Fruit fly (Drosophila melanogaster) whole organism, pupa: ENCODE measurements around the gene CG11617.

Experiments
- CG10348 ChIP-seq: fragments of 200-800 bp; sonication (Bioruptor generic); IDR thresholded peaks from 2 replicates; pipeline ENCODE4 v1.3.6; 2022; ENCODE audit warnings: missing biosample characterization, missing genetic modification characterization
- CG12605 ChIP-seq: fragments of 200-800 bp; sonication (Bioruptor generic); IDR thresholded peaks from 2 replicates; pipeline ENCODE4 v1.3.6; 2022; ENCODE audit warnings: missing biosample characterization, missing genetic modification characterization
- CG13204 ChIP-seq: fragments of 200-800 bp; sonication (Bioruptor generic); optimal IDR thresholded peaks from 2 replicates; lab custom pipeline; 2018; ENCODE audit warnings: missing biosample characterization, mild to moderate bottlenecking, missing genetic modification characterization, moderate library complexity
- CG14655 ChIP-seq: fragments of 200-800 bp; sonication (Bioruptor generic); optimal IDR thresholded peaks from 3 replicates; lab custom pipeline; 2017; ENCODE audit warnings: mild to moderate bottlenecking, missing biosample characterization, missing genetic modification reagents, missing genetic modification characterization
- CG15710 ChIP-seq: fragments of 200-800 bp; sonication (Bioruptor generic); optimal IDR thresholded peaks from 2 replicates; lab custom pipeline; 2018; ENCODE audit warnings: missing biosample characterization, mild to moderate bottlenecking, missing genetic modification characterization, moderate library complexity
- CG17806 ChIP-seq: fragments of 200-800 bp; sonication (Bioruptor generic); optimal IDR thresholded peaks from 2 replicates; lab custom pipeline; 2018; ENCODE audit warnings: missing biosample characterization, mild to moderate bottlenecking, missing genetic modification characterization, moderate library complexity
- CG32121 ChIP-seq: fragments of 200-800 bp; sonication (Bioruptor generic); IDR thresholded peaks from 2 replicates; pipeline ENCODE4 v1.3.6; 2022; ENCODE audit warnings: missing biosample characterization, missing genetic modification characterization
- CG34367 ChIP-seq: fragments of 200-800 bp; sonication (Bioruptor generic); optimal IDR thresholded peaks from 2 replicates; lab custom pipeline; 2018; ENCODE audit warnings: missing biosample characterization, mild to moderate bottlenecking, missing genetic modification characterization
- CG4496 ChIP-seq: fragments of 200-800 bp; sonication (Bioruptor generic); IDR thresholded peaks from 3 replicates; pipeline ENCODE4 v1.3.6; 2022; ENCODE audit warnings: missing biosample characterization, missing genetic modification characterization
- CG8159 ChIP-seq: fragments of 200-800 bp; sonication (Bioruptor generic); optimal IDR thresholded peaks from 3 replicates; lab custom pipeline; 2018; ENCODE audit warnings: missing biosample characterization, mild to moderate bottlenecking, missing genetic modification characterization, moderate library complexity
- CG8301 ChIP-seq: fragments of 200-800 bp; sonication (Bioruptor generic); optimal IDR thresholded peaks from 2 replicates; lab custom pipeline; 2018; ENCODE audit warnings: missing biosample characterization, mild to moderate bottlenecking, missing genetic modification characterization
- CG9948 ChIP-seq: fragments of 200-800 bp; sonication (Bioruptor generic); optimal IDR thresholded peaks from 2 replicates; lab custom pipeline; 2018; ENCODE audit warnings: missing biosample characterization, mild to moderate bottlenecking, missing genetic modification characterization, moderate library complexity
- D1 ChIP-seq: fragments of 200-800 bp; sonication (Bioruptor generic); optimal IDR thresholded peaks from 2 replicates; lab custom pipeline; 2018; ENCODE audit warnings: missing biosample characterization, mild to moderate bottlenecking, missing genetic modification characterization, moderate library complexity
- EcR ChIP-seq: fragments of 200-800 bp; sonication (Bioruptor generic); optimal IDR thresholded peaks from 3 replicates; lab custom pipeline; 2019; ENCODE audit warnings: missing biosample characterization, missing genetic modification characterization, mild to moderate bottlenecking, moderate library complexity, missing genetic modification reagents
- Ets98B ChIP-seq: fragments of 200-800 bp; sonication (Bioruptor generic); IDR thresholded peaks from 2 replicates; pipeline ENCODE4 v1.3.6; 2022; ENCODE audit warnings: missing biosample characterization, missing genetic modification characterization
- Pif1A ChIP-seq: fragments of 200-800 bp; sonication (Bioruptor generic); optimal IDR thresholded peaks from 3 replicates; lab custom pipeline; 2016; ENCODE audit warnings: missing biosample characterization, missing genetic modification characterization
- Pif1B ChIP-seq: fragments of 200-800 bp; sonication (Bioruptor generic); optimal IDR thresholded peaks from 3 replicates; lab custom pipeline; 2016; ENCODE audit warnings: missing biosample characterization, missing genetic modification characterization
- Snoo ChIP-seq: fragments of 200-800 bp; sonication (Bioruptor generic); optimal IDR thresholded peaks from 3 replicates; lab custom pipeline; 2017; ENCODE audit warnings: missing biosample characterization, mild to moderate bottlenecking, missing genetic modification characterization, inconsistent platforms
- fd96Ca ChIP-seq: fragments of 200-800 bp; sonication (Bioruptor generic); IDR thresholded peaks from 3 replicates; pipeline ENCODE4 v1.3.6; 2022; ENCODE audit warnings: missing biosample characterization, missing genetic modification characterization
- gl ChIP-seq: fragments of 200-800 bp; sonication (Bioruptor generic); optimal IDR thresholded peaks from 2 replicates; lab custom pipeline; 2018; ENCODE audit warnings: missing biosample characterization, mild to moderate bottlenecking, missing genetic modification characterization
- rn ChIP-seq: fragments of 200-800 bp; sonication (Bioruptor generic); IDR thresholded peaks from 2 replicates; pipeline ENCODE4 v1.3.6; 2022; ENCODE audit warnings: missing biosample characterization, missing genetic modification characterization

The CG11617 gene

DNA sequence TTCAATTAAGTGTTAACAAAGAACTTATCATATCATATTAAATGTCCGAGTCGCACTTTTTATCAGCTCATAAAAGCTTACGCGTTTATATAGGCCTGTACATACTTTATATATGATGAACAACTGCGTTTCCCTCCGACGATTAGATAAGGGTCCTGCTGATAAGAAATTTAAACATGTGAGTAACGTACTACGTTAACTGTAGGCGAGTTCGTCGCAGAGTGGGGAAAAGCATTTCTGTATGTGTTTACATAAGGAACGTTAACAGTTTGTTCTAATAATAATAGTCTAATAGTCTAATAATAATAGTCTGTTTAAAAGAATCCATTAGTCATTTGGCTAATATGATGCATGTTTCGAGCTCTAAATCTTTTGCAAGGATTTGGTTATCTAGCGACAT is 36.7 kb downstream of the CG11617 start:
- TF ChIP-seq Pif1A (GFP tag; lab: Kevin White, UChicago) (no peak), CG34367 (tag; lab: Kevin White, UChicago) (no peak), EcR (GFP tag; lab: Kevin White, UChicago) (no peak)

DNA sequence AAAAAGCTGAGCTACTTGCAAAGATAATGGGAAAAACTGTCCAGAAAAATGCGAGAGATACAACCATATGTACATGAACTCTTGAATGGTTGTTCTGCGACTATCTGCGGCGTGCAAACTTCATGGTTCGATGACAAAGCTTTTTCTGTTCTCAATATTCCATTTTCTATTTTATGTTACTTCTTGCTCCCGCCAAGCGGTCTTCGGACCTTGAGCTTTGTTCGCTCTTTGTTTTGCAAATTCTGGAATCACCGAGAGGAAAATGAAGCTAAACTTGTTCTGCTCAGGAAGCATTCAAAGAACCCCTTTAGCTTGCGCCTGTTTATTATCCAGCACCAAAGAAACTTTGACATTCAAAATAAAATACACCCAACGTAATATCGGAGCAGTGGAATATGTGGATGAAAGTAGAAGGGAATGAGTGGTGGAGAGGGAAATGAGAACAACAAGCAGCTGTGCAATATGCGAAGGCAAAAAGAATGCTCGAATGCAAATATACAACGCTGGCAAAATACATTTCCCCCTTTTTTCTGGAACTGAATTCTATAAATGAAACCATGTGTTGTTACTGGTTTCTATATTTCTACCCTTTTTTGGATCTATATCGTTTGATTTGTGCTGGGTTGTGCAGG is 38.7 kb downstream of the CG11617 start:
- TF ChIP-seq CG32121 (no peak), Pif1B (GFP tag; lab: Kevin White, UChicago) (no peak), D1 (tag; lab: Kevin White, UChicago) (no peak), fd96Ca (GFP tag; lab: Robert Waterston, UW) (no peak), CG10348 (GFP tag; lab: Robert Waterston, UW) (no peak), EcR (GFP tag; lab: Kevin White, UChicago) (peak; percentile 61), CG15710 (tag; lab: Kevin White, UChicago) (peak; percentile 33), CG8301 (tag; lab: Kevin White, UChicago) (peak; percentile 33), CG34367 (tag; lab: Kevin White, UChicago) (peak; percentile 5), Pif1A (GFP tag; lab: Kevin White, UChicago) (peak; percentile 40), CG13204 (GFP tag; lab: Kevin White, UChicago) (peak; percentile 69), CG8159 (tag; lab: Kevin White, UChicago) (peak; percentile 6), CG9948 (tag; lab: Kevin White, UChicago) (no peak), gl (peak; percentile 77), CG14655 (peak; percentile 42), Snoo (tag; lab: Kevin White, UChicago) (no peak), CG4496 (GFP tag; lab: Robert Waterston, UW) (no peak), CG17806 (peak; percentile 28), CG12605 (GFP tag; lab: Robert Waterston, UW) (peak; percentile 36; the same call in 1 of the 2 replicates)

DNA sequence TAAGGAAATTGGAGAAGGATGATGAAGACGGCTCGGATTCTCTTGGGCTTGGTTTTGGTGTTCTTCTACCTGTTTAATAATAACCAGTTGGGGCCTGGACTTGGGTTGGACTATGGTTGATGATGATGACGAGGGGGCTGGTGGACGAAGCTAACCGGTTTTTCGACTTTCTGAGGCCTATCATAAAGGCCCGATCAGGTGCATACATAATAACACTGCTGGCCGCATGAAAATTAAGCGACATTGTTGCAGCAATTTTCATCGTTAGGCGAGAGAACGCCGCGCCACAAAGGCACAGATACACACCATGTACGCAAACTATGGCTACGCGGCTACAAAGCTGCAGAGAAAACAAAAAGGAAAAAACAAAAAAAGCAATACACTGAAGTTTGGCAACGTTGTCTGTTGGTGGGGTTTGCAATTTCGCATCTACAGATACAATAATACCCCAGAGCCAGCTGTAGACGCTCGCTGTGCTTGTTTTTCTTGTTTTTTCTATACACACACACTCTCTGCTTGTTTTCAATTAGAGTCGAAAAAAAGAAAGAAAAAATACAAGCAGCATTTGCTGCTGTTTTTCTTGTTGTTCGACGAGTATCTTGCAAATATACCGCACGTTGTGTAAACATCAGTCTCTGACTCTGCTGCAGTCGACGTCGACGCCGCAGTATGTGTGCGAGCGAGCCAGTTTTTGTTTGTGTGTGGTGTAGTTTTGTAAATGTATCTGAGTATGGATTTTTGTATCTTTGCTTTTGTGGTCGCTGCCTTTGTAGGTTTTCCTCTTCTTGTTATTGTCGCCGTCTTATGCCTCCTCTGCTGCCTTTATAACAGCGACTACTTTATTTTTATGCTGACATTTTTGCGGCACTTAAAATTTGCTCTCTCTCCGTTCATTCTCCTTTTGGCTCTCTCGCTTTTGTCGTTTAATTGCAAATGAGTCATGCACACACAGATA is 40.7 kb downstream of the CG11617 start:
- TF ChIP-seq CG9948 (tag; lab: Kevin White, UChicago) = peak; percentile 90
- TF ChIP-seq CG34367 (tag; lab: Kevin White, UChicago) = peak; percentile 95
- TF ChIP-seq CG32121 = no peak
- TF ChIP-seq EcR (GFP tag; lab: Kevin White, UChicago) = peak; percentile 82
- peak; percentile 90 for TF ChIP-seq CG17806
- peak; percentile 97 for TF ChIP-seq Pif1B (GFP tag; lab: Kevin White, UChicago)
- TF ChIP-seq CG12605 (GFP tag; lab: Robert Waterston, UW) = no peak
- TF ChIP-seq CG13204 (GFP tag; lab: Kevin White, UChicago) = peak; percentile 97
- TF ChIP-seq CG8301 (tag; lab: Kevin White, UChicago) = peak; percentile 97
- TF ChIP-seq rn (GFP tag; lab: Robert Waterston, UW) = no peak
- TF ChIP-seq CG15710 (tag; lab: Kevin White, UChicago) = peak; percentile 92
- TF ChIP-seq CG14655 = peak; percentile 98
- TF ChIP-seq D1 (tag; lab: Kevin White, UChicago) = peak; percentile 80
- peak; percentile 97 for TF ChIP-seq Pif1A (GFP tag; lab: Kevin White, UChicago)
- no peak for TF ChIP-seq Ets98B
- no peak for TF ChIP-seq CG10348 (GFP tag; lab: Robert Waterston, UW)
- TF ChIP-seq CG4496 (GFP tag; lab: Robert Waterston, UW) = no peak
- peak; percentile 88 for TF ChIP-seq CG8159 (tag; lab: Kevin White, UChicago)
- no peak for TF ChIP-seq fd96Ca (GFP tag; lab: Robert Waterston, UW)
- peak; percentile 99 for TF ChIP-seq gl
- TF ChIP-seq Snoo (tag; lab: Kevin White, UChicago) = peak; percentile 72

DNA sequence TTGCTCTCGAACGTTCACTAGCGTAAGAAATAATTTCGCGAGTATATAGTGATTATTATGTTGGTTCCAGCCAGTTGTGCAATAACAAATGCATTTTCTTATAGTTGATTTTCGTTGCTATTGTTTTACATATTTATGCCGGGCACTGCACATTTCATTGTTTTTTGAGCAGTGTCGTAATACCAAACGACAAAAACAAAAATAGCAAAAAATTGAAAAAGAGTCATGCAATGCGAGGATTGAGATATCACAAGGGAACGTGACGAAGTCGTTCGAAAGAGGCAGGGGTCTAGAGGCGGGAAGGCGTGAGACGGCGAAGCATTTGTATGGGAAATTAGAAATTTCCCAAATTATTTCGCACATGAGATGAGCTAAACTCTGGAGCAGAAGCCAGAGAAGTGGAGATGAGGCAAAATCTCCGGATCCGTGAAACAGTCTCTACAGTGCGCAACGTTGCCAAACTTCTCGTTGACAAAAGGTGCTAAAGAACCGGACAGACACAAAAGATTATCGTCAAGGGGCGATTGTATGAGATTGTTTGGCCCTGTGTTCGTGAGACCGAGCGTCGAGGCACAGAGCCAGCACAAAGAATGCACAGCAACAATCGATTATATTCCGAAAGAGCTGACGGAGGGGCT is 41.7 kb downstream of the CG11617 start:
- TF ChIP-seq EcR (GFP tag; lab: Kevin White, UChicago) = peak; percentile 3
- peak; percentile 2 for TF ChIP-seq D1 (tag; lab: Kevin White, UChicago)
- no peak for TF ChIP-seq Snoo (tag; lab: Kevin White, UChicago)
- TF ChIP-seq CG10348 (GFP tag; lab: Robert Waterston, UW) = no peak
- no peak for TF ChIP-seq CG15710 (tag; lab: Kevin White, UChicago)
- TF ChIP-seq CG32121 = no peak
- TF ChIP-seq rn (GFP tag; lab: Robert Waterston, UW) = no peak
- TF ChIP-seq Pif1B (GFP tag; lab: Kevin White, UChicago) = no peak
- TF ChIP-seq CG8301 (tag; lab: Kevin White, UChicago) = no peak
- no peak for TF ChIP-seq CG34367 (tag; lab: Kevin White, UChicago)
- TF ChIP-seq CG9948 (tag; lab: Kevin White, UChicago) = no peak
- TF ChIP-seq CG12605 (GFP tag; lab: Robert Waterston, UW) = no peak
- TF ChIP-seq Pif1A (GFP tag; lab: Kevin White, UChicago) = no peak
- TF ChIP-seq CG17806 = no peak
- TF ChIP-seq CG14655 = peak; percentile 14
- TF ChIP-seq CG8159 (tag; lab: Kevin White, UChicago) = peak; percentile 18
- no peak for TF ChIP-seq CG4496 (GFP tag; lab: Robert Waterston, UW)
